Worm (Caenorhabditis elegans) whole organism, L2 larva: ENCODE data around the gene R08F11.1.

ENCODE experiments used
- alr-1 ChIP-seq: fragments of 150-350 bp; optimal IDR thresholded peaks from 2 replicates; lab custom pipeline; 2014; ENCODE audit warnings: missing biosample characterization, missing genetic modification characterization
- lsy-2 ChIP-seq, 2 experiments: fragments of 150-350 bp in 1 of 2; sonication (generic microtip) in 1 of 2; optimal IDR thresholded peaks; 2 replicates each; lab custom pipeline; 2014 to 2017; ENCODE audit warnings: missing biosample characterization in 2 of 2, missing genetic modification characterization in 2 of 2
- nhr-12 ChIP-seq: fragments of 150-350 bp; optimal IDR thresholded peaks from 2 replicates; lab custom pipeline; 2014; ENCODE audit warnings: missing biosample characterization, missing genetic modification characterization
- nhr-21 ChIP-seq: fragments of 150-350 bp; optimal IDR thresholded peaks from 2 replicates; lab custom pipeline; 2014; ENCODE audit warnings: missing biosample characterization, missing genetic modification characterization
- nhr-237 ChIP-seq: fragments of 150-350 bp; optimal IDR thresholded peaks from 2 replicates; lab custom pipeline; 2014; ENCODE audit warnings: missing biosample characterization, missing genetic modification characterization
- sem-4 ChIP-seq: fragments of 150-350 bp; optimal IDR thresholded peaks from 2 replicates; lab custom pipeline; 2014; ENCODE audit warnings: missing biosample characterization, missing genetic modification reagents, missing genetic modification characterization
- snpc-4 ChIP-seq: fragments of 150-350 bp; optimal IDR thresholded peaks from 2 replicates; lab custom pipeline; 2014; ENCODE audit warnings: missing biosample characterization, missing genetic modification characterization

- no peak for TF ChIP-seq alr-1
- no peak for TF ChIP-seq sem-4
- TF ChIP-seq lsy-2 (tag; optimal IDR thresholded peaks at IDR 0.05; lab: Kevin White, UChicago) = no peak
- no peak for TF ChIP-seq nhr-21
- TF ChIP-seq nhr-12 = no peak
- TF ChIP-seq snpc-4 (tag; lab: Kevin White, UChicago) = no peak
- TF ChIP-seq nhr-237 (tag; lab: Kevin White, UChicago) = no peak
These were observed 23.2 kb downstream of the R08F11.1 start, which contains the start of gene oac-55 for ce11 chrV:3760839-3761238.
